Worm (Caenorhabditis elegans): ENCODE data around the gene unc-53.

The unc-53 gene

DNA sequence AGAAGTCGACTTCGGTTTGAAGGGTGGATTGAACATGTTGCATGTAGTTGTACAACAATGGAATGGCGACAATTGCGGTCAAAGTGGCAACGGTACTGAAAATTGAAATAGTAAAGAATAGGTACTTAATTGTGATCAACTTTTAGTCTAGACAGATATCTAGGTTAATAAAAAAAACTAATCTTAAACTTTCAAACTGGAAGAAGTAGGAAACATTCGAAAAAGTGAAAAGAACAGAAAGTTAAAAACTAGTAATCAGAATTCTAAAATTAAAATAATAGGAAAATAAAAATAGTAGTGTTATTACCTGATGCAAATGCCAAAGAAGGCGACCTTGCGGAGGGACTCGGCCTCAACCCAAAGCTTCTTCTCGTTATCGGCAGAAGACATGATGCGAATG is 72.8 kb downstream of the unc-53 start:
- TF ChIP-seq aha-1 (tag) (peak; percentile 95), lsy-2 (tag; optimal IDR thresholded peaks at IDR 0.05) (no peak), ama-1 (optimal IDR thresholded peaks at IDR 0.05) (peak; percentile 9), lin-29 (GFP tag; IDR thresholded peaks at IDR 0.05) (0 out of 2 replicates have a peak, but pooled peaks have one; percentile 7)

DNA sequence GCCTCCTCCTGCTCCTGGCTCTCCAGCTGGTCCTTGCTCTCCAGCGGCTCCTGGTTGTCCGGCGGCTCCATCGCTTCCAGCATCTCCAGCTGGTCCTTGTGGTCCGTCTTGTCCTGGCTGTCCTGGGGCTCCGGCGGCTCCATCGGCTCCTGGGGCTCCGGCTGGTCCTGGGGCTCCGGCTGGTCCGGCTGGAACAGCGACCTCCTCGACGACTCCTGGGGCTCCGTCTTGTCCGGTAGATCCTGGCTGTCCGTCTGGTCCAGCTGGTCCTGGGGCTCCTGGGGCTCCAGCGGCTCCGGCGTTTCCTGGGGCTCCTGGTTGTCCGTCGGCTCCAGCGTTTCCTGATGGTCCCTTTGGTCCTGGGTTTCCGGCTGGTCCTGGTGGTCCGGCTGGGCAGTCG is 73.5 kb downstream of the unc-53 start:
- no peak for TF ChIP-seq nhr-76 (tag; optimal IDR thresholded peaks at IDR 0.05)
- TF ChIP-seq unc-62 (GFP tag; optimal IDR thresholded peaks at IDR 0.05 in 1 of 2) = no peak
- TF ChIP-seq unc-62 (tag; optimal IDR thresholded peaks at IDR 0.05) = no peak
- no peak for TF ChIP-seq aly-2 (tag; optimal IDR thresholded peaks at IDR 0.05)
- no peak for TF ChIP-seq mes-2 (tag; optimal IDR thresholded peaks at IDR 0.05; ENCODE audit: poor library complexity, severe bottlenecking)
- TF ChIP-seq lin-29 (GFP tag; IDR thresholded peaks at IDR 0.05) = no peak; the same call in 1 of the 2 replicates
- TF ChIP-seq mxl-3 (GFP tag; optimal IDR thresholded peaks at IDR 0.05) = no peak
- TF ChIP-seq nhr-25 (tag; optimal IDR thresholded peaks at IDR 0.05; ENCODE audit: borderline replicate concordance, insufficient read depth) = no peak
- peak; percentile 57; the same call in 1 of the 2 replicates for TF ChIP-seq egl-43 (GFP tag; IDR thresholded peaks at IDR 0.05)
- no peak for TF ChIP-seq nhr-28 (tag; optimal IDR thresholded peaks at IDR 0.05)
- peak; percentile 30 for TF ChIP-seq F10B5.3 (tag; optimal IDR thresholded peaks at IDR 0.05)
- no peak for TF ChIP-seq nhr-237 (tag; optimal IDR thresholded peaks at IDR 0.05)
- TF ChIP-seq saeg-2 (GFP tag; IDR thresholded peaks at IDR 0.05) = no peak
- TF ChIP-seq mdl-1 (tag; optimal IDR thresholded peaks at IDR 0.05) = no peak
- no peak for TF ChIP-seq Y48G9A.11 (GFP tag; IDR thresholded peaks at IDR 0.05)
- peak; percentile 59 for TF ChIP-seq spr-1 (tag; optimal IDR thresholded peaks at IDR 0.05)
- TF ChIP-seq mxl-2 (GFP tag; conservative IDR thresholded peaks at IDR 0.05) = 0 out of 2 replicates have a peak, but pooled peaks have one; percentile 24
- no peak for TF ChIP-seq ZK546.5 (tag; optimal IDR thresholded peaks at IDR 0.05)
- TF ChIP-seq rbr-2 (tag; optimal IDR thresholded peaks at IDR 0.05) = no peak
- no peak for TF ChIP-seq ceh-20 (GFP tag; IDR thresholded peaks at IDR 0.05)
- TF ChIP-seq madf-5 (GFP tag; IDR thresholded peaks at IDR 0.05) = peak in 1 of 2 experiments; percentile 96; a peak in 2 of 4 replicates
- TF ChIP-seq ctbp-1 (GFP tag; IDR thresholded peaks at IDR 0.05) = 0 out of 2 replicates have a peak, but pooled peaks have one; percentile 12
- no peak for TF ChIP-seq mep-1 (tag; optimal IDR thresholded peaks at IDR 0.05)
- TF ChIP-seq aha-1 (tag) = peak; percentile 47
- no peak for TF ChIP-seq tra-1 (GFP tag; IDR thresholded peaks at IDR 0.05)
- TF ChIP-seq T26A8.4 (GFP tag; IDR thresholded peaks at IDR 0.05) = 0 out of 2 replicates have a peak, but pooled peaks have one; percentile 22
- TF ChIP-seq sdz-12 (GFP tag; optimal IDR thresholded peaks at IDR 0.05) = no peak
- peak; percentile 84; the same call in 1 of the 2 replicates for TF ChIP-seq pha-4 (GFP tag; IDR thresholded peaks at IDR 0.05)
- no peak for TF ChIP-seq pha-4 (tag; optimal IDR thresholded peaks at IDR 0.05)
- no peak for TF ChIP-seq ztf-11 (tag; optimal IDR thresholded peaks at IDR 0.05)
- TF ChIP-seq Y75B8A.6 (GFP tag; IDR thresholded peaks at IDR 0.05) = no peak
- peak; percentile 10 for TF ChIP-seq hlh-11 (tag; optimal IDR thresholded peaks at IDR 0.05)
- no peak for TF ChIP-seq Y5F2A.4 (GFP tag; optimal IDR thresholded peaks at IDR 0.05)
- no peak for TF ChIP-seq F26F4.8 (GFP tag; conservative IDR thresholded peaks at IDR 0.05)
- 0 out of 2 replicates have a peak, but pooled peaks have one; percentile 25 for TF ChIP-seq lim-7 (GFP tag; IDR thresholded peaks at IDR 0.05)
- no peak for TF ChIP-seq dmd-8 (GFP tag; IDR thresholded peaks at IDR 0.05)
- no peak for TF ChIP-seq daf-19 (GFP tag; conservative IDR thresholded peaks at IDR 0.05)
- no peak for TF ChIP-seq skn-1 (tag; optimal IDR thresholded peaks at IDR 0.05)
- no peak for TF ChIP-seq T20F7.1 (GFP tag; optimal IDR thresholded peaks at IDR 0.05)
- no peak for TF ChIP-seq gei-8 (GFP tag; optimal IDR thresholded peaks at IDR 0.05)
- no peak for TF ChIP-seq attf-4 (tag; optimal IDR thresholded peaks at IDR 0.05)
- peak; percentile 99 for TF ChIP-seq set-16 (GFP tag; IDR thresholded peaks at IDR 0.05)
